Worm (Caenorhabditis elegans) whole organism, L4 larva: ENCODE data around the gene ZK1290.7.

Experiments
- F49E8.2 ChIP-seq: sonication (generic microtip); optimal IDR thresholded peaks from 2 replicates; lab custom pipeline; 2016; ENCODE audit warnings: missing compliant biosample characterization, mild to moderate bottlenecking, missing genetic modification characterization, borderline replicate concordance
- T20F7.1 ChIP-seq: fragments of 200-800 bp; sonication (Bioruptor generic); optimal IDR thresholded peaks from 2 replicates; lab custom pipeline; 2018; ENCODE audit warnings: mild to moderate bottlenecking, missing genetic modification characterization, missing compliant biosample characterization
- Y5F2A.4 ChIP-seq: fragments of 200-800 bp; sonication (Bioruptor generic); optimal IDR thresholded peaks from 2 replicates; lab custom pipeline; 2018; ENCODE audit warnings: mild to moderate bottlenecking, missing genetic modification characterization, missing compliant biosample characterization
- aly-2 ChIP-seq: sonication (generic microtip); optimal IDR thresholded peaks from 2 replicates; lab custom pipeline; 2018; ENCODE audit warnings: missing biosample characterization, missing genetic modification characterization
- ceh-32 ChIP-seq: sonication (generic microtip); optimal IDR thresholded peaks from 2 replicates; lab custom pipeline; 2016; ENCODE audit warnings: mild to moderate bottlenecking, missing genetic modification characterization, missing compliant biosample characterization; ENCODE audit not compliant: poor library complexity
- ceh-82 ChIP-seq: sonication (generic microtip); optimal IDR thresholded peaks from 2 replicates; lab custom pipeline; 2017; ENCODE audit warnings: missing biosample characterization, missing genetic modification characterization
- ces-1 ChIP-seq: fragments of 150-350 bp; sonication (generic microtip); optimal IDR thresholded peaks from 4 replicates; lab custom pipeline; 2014; ENCODE audit warnings: missing biosample characterization, missing genetic modification reagents, missing genetic modification characterization
- cey-2 ChIP-seq: sonication (generic microtip); optimal IDR thresholded peaks from 3 replicates; lab custom pipeline; 2017; ENCODE audit warnings: missing genetic modification characterization, mild to moderate bottlenecking, missing compliant biosample characterization, antibody characterized with exemption, borderline replicate concordance; ENCODE audit not compliant: insufficient read depth
- daf-16 ChIP-seq, 3 experiments: sonication (generic microtip); optimal IDR thresholded peaks; 2 replicates each; lab custom pipeline; 2016 to 2017; ENCODE audit warnings: missing genetic modification characterization in 3 of 3, missing genetic modification reagents in 3 of 3, mild to moderate bottlenecking in 2 of 3, missing compliant biosample characterization in 2 of 3, missing biosample characterization in 1 of 3, moderate library complexity in 1 of 3
- dpl-1 ChIP-seq: fragments of 150-350 bp; optimal IDR thresholded peaks from 2 replicates; lab custom pipeline; 2014; ENCODE audit warnings: missing biosample characterization, missing genetic modification reagents, missing genetic modification characterization
- dve-1 ChIP-seq: sonication (generic microtip); optimal IDR thresholded peaks from 2 replicates; lab custom pipeline; 2017; ENCODE audit warnings: antibody characterized with exemption, mild to moderate bottlenecking, missing genetic modification characterization, missing compliant biosample characterization; ENCODE audit not compliant: insufficient read depth
- hif-1 ChIP-seq, 2 experiments: sonication (generic microtip); optimal IDR thresholded peaks; 2 replicates each; lab custom pipeline; 2016 to 2017; ENCODE audit warnings: missing compliant biosample characterization in 2 of 2, missing genetic modification characterization in 2 of 2, missing genetic modification reagents in 2 of 2, missing genotype in 2 of 2, mild to moderate bottlenecking in 1 of 2
- hlh-11 ChIP-seq: fragments of 200-800 bp; sonication (Bioruptor generic); optimal IDR thresholded peaks from 2 replicates; lab custom pipeline; 2018; ENCODE audit warnings: mild to moderate bottlenecking, missing genetic modification characterization, missing compliant biosample characterization
- lin-38 ChIP-seq: fragments of 200-800 bp; sonication (Bioruptor generic); IDR thresholded peaks from 2 replicates; pipeline ENCODE4 v1.3.6; 2022; ENCODE audit warnings: missing genetic modification reagents, missing genetic modification characterization, missing compliant biosample characterization
- lsy-2 ChIP-seq, 2 experiments: fragments of 150-350 bp in 1 of 2; sonication (generic microtip) in 1 of 2; optimal IDR thresholded peaks; 2 replicates each; lab custom pipeline; 2014 to 2017; ENCODE audit warnings: missing biosample characterization in 2 of 2, missing genetic modification characterization in 2 of 2
- mdl-1 ChIP-seq, 2 experiments: fragments of 150-350 bp in 1 of 2; sonication (generic microtip) in 1 of 2; optimal IDR thresholded peaks; 2 replicates each; lab custom pipeline; 2014 to 2017; ENCODE audit warnings: missing biosample characterization in 2 of 2, missing genetic modification characterization in 2 of 2
- mep-1 ChIP-seq: fragments of 150-350 bp; sonication (generic microtip); optimal IDR thresholded peaks from 3 replicates; lab custom pipeline; 2014; ENCODE audit warnings: missing biosample characterization, missing genetic modification characterization
- mes-2 ChIP-seq: sonication (generic microtip); optimal IDR thresholded peaks from 2 replicates; lab custom pipeline; 2016; ENCODE audit warnings: missing genotype, mild to moderate bottlenecking, missing genetic modification characterization, missing compliant biosample characterization; ENCODE audit not compliant: poor library complexity, severe bottlenecking
- mxl-2 ChIP-seq: fragments of 200-800 bp; sonication (Bioruptor generic); conservative IDR thresholded peaks from 2 replicates; pipeline ENCODE4 v1.3.6; 2022; ENCODE audit warnings: missing genetic modification reagents, missing genetic modification characterization, missing compliant biosample characterization
- nhr-111 ChIP-seq: fragments of 200-800 bp; sonication (Bioruptor generic); optimal IDR thresholded peaks from 2 replicates; lab custom pipeline; 2018; ENCODE audit warnings: mild to moderate bottlenecking, missing genetic modification characterization, missing compliant biosample characterization
- nhr-237 ChIP-seq: sonication (generic microtip); optimal IDR thresholded peaks from 2 replicates; lab custom pipeline; 2017; ENCODE audit warnings: missing biosample characterization, missing genetic modification characterization
- nhr-28 ChIP-seq: fragments of 150-350 bp; optimal IDR thresholded peaks from 2 replicates; lab custom pipeline; 2014; ENCODE audit warnings: missing biosample characterization, missing genetic modification characterization
- nhr-77 ChIP-seq: fragments of 150-350 bp; optimal IDR thresholded peaks from 2 replicates; lab custom pipeline; 2014; ENCODE audit warnings: missing biosample characterization, missing genetic modification characterization
- pqm-1 ChIP-seq: sonication (generic microtip); optimal IDR thresholded peaks from 2 replicates; lab custom pipeline; 2017; ENCODE audit warnings: missing biosample characterization, missing genetic modification characterization
- rbr-2 ChIP-seq: sonication (generic microtip); optimal IDR thresholded peaks from 2 replicates; lab custom pipeline; 2016; ENCODE audit warnings: missing genotype, missing genetic modification characterization, missing compliant biosample characterization
- set-16 ChIP-seq: fragments of 200-800 bp; sonication (Bioruptor generic); IDR thresholded peaks from 2 replicates; pipeline ENCODE4 v1.3.6; 2022; ENCODE audit warnings: missing genetic modification reagents, missing genetic modification characterization, missing compliant biosample characterization
- snpc-1.2 ChIP-seq: fragments of 200-800 bp; sonication (Bioruptor generic); IDR thresholded peaks from 2 replicates; pipeline ENCODE4 v1.3.6; 2022; ENCODE audit warnings: missing genetic modification reagents, missing genetic modification characterization, missing compliant biosample characterization
- tag-97 ChIP-seq: fragments of 200-800 bp; sonication (Bioruptor generic); IDR thresholded peaks from 2 replicates; pipeline ENCODE4 v1.3.6; 2022; ENCODE audit warnings: missing genetic modification characterization, missing compliant biosample characterization
- unc-130 ChIP-seq: sonication (generic microtip); optimal IDR thresholded peaks from 2 replicates; lab custom pipeline; 2016; ENCODE audit warnings: missing genetic modification reagents, missing genetic modification characterization, missing compliant biosample characterization
- unc-62 ChIP-seq, 3 experiments: fragments of 150-350 bp in 1 of 3; sonication (generic microtip); optimal IDR thresholded peaks in 2 of 3; peaks in 1 of 3; 1 replicate in 1 of 3; 2 replicates in 2 of 3; lab custom pipeline; 2014 to 2017; ENCODE audit warnings: missing biosample characterization in 3 of 3, missing genetic modification characterization in 3 of 3, missing genetic modification reagents in 3 of 3, missing genotype in 1 of 3
- zip-11 ChIP-seq: fragments of 200-800 bp; sonication (Bioruptor generic); IDR thresholded peaks from 2 replicates; pipeline ENCODE4 v1.3.6; 2022; ENCODE audit warnings: missing genetic modification characterization, missing compliant biosample characterization

ZK1290.7 gene

DNA sequence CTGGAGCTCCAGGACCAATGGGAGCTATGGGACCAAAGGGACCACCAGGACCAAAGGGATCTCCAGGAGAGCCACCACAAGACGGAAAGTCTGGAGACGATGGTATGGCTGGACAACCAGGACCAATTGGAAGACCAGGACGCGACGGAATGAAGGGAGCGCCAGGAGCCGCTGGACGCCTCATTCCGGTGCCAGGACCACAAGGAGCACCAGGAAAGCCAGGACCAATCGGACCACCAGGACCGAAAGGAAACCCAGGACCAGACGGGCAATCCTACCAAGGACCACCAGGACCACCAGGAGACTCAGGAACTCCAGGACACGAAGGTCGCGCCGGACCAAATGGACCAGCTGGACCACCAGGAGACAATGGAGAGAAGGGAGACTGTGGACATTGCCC lies 19.4 kb upstream of the ZK1290.7 start:
- no peak for TF ChIP-seq Y5F2A.4 (GFP tag; lab: Kevin White, UChicago)
- peak; percentile 88 for TF ChIP-seq set-16

DNA sequence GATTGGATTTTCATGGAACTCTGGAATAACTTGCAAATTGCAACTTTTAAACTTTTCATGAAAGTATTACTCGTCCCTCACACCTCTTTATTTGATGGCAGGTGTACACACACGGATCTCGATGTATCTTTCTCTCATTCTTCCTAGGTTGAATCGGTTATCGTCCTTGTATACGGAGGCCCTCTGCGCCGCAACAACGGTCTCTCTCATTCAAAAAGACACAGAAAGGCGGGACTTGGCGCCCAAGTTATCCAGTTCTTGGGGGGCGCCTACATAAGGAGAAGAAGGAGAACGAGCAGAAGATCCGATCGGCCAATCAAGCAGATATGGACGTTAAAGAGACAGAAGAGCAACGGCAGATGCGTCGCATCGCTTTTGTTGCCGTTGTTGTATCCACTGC lies 18.4 kb upstream of the ZK1290.7 start, which contains the start of gene rol-8:
TSS of gene rol-8 (plus strand) at position 301 of the 400 bp plus-strand sequence.
- TF ChIP-seq snpc-1.2 (GFP tag; lab: Robert Waterston, UW) (no peak), unc-62 (GFP tag; optimal IDR thresholded peaks at IDR 0.05 in 1 of 2; lab: Kevin White, UChicago) (peak in 1 of 2 experiments; percentile 60), unc-62 (tag; optimal IDR thresholded peaks at IDR 0.05; lab: Kevin White, UChicago) (no peak)

DNA sequence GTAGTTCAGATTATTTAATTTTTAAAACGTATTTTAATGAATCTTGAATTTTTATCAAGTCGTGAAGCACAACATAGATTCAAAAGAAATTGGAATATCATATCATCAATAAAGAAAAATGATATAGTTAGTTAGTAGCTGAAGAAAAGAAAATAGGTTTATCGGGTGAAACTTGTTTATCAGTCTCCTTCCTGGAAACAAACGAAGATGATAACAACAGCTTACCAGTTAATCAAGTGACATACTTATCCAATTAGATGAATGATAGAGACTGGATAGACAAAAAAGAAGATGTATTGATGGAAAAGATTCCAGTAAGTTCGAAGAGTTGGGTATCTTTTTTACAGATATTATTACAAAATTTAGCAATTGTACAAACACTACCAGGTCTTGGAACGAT lies 17.6 kb upstream of the ZK1290.7 start:
- TF ChIP-seq mep-1 = no peak
- no peak for TF ChIP-seq tag-97
- TF ChIP-seq dve-1 (tag; lab: Kevin White, UChicago) = no peak
- TF ChIP-seq nhr-111 (GFP tag; lab: Kevin White, UChicago) = no peak
- TF ChIP-seq snpc-1.2 (GFP tag; lab: Robert Waterston, UW) = no peak
- no peak for TF ChIP-seq F49E8.2
- no peak for TF ChIP-seq nhr-237 (tag; lab: Kevin White, UChicago)
- TF ChIP-seq cey-2 (tag; lab: Kevin White, UChicago) = no peak

DNA sequence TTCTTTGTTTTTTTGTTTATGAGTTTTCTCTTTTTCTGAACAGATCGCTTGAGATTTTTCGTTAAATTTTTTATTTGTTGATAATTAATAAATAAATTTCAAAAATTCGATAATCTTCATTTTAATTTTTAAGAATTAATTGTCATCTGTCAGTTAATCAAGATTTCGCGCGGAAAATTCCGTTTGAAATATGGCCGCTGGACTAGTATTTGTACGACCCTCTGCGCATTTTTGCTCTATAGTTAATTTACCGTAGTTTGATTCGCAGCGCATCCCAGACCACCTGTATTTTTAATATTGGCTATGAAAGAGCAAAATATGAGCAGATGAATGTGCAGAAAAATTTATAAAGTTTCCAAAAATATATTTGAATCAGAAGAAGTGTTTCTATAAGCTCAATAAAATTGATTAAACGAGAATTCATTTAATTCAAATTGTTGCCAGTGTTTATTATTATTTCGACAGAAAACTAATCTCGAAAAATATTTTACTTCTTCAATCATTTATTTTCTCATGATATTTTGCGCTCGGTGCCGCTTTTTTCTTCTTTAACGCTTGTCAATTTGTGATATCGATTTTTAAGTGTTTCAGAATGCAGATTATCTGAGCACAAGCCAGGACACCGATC lies 12.4 kb upstream of the ZK1290.7 start, which contains the start of gene nfi-1:
TSS of gene nfi-1 (plus strand) at position 578 of the 628 bp plus-strand sequence.
- peak in 1 of 2 experiments; percentile 95 for TF ChIP-seq lsy-2 (tag; optimal IDR thresholded peaks at IDR 0.05; lab: Kevin White, UChicago)
- peak; percentile 19 for TF ChIP-seq nhr-77
- TF ChIP-seq mes-2 (tag; lab: Kevin White, UChicago) = peak; percentile 93
- peak; percentile 66 for TF ChIP-seq lin-38
- TF ChIP-seq rbr-2 = peak; percentile 8
- peak; percentile 42 for TF ChIP-seq T20F7.1 (GFP tag; lab: Kevin White, UChicago)
- no peak for TF ChIP-seq ceh-32 (tag; lab: Kevin White, UChicago)
- no peak for TF ChIP-seq ces-1
- TF ChIP-seq mep-1 = peak; percentile 43
- TF ChIP-seq nhr-28 (tag; lab: Kevin White, UChicago) = peak; percentile 41
- no peak for TF ChIP-seq ceh-82 (tag; lab: Kevin White, UChicago)
- peak in 1 of 2 experiments; percentile 66 for TF ChIP-seq hif-1 (tag; optimal IDR thresholded peaks at IDR 0.05; lab: Kevin White, UChicago)
- TF ChIP-seq unc-130 (GFP tag; lab: Kevin White, UChicago) = peak; percentile 65
- TF ChIP-seq dpl-1 (GFP tag; lab: Kevin White, UChicago) = peak; percentile 78
- no peak for TF ChIP-seq zip-11 (GFP tag; lab: Robert Waterston, UW)
- peak; percentile 32 for TF ChIP-seq dve-1 (tag; lab: Kevin White, UChicago)
- TF ChIP-seq hlh-11 (tag; lab: Kevin White, UChicago) = peak; percentile 36

DNA sequence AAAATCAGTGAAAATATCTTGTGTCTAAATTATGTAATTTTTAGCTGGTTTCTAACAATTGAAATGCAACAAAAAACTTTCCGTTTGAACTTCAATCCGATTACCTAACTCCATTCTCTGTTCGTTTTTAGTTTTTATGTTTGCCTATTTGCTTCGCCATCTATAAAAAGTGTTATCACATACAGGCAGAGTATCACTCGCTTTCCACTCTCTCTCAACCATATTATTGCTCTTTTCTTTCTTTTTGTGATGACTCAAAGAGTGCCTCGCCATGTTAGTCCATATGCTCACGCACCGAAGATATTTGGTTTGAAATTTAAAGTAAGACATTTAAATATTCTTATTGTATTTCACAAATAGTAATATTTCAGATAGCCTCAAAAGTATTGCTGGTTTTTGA lies 9.6 kb upstream of the ZK1290.7 start, which contains the start of gene ZK1290.13:
TSS of gene ZK1290.13 (plus strand) at position 73 of the 400 bp plus-strand sequence.
- TF ChIP-seq aly-2 (tag; lab: Kevin White, UChicago) (no peak), dve-1 (tag; lab: Kevin White, UChicago) (peak; percentile 30), daf-16 (GFP tag; optimal IDR thresholded peaks at IDR 0.05; lab: Kevin White, UChicago) (no peak), daf-16 (tag; optimal IDR thresholded peaks at IDR 0.05; lab: Kevin White, UChicago) (peak; percentile 5), hlh-11 (tag; lab: Kevin White, UChicago) (peak; percentile 6), mdl-1 (tag; optimal IDR thresholded peaks at IDR 0.05; lab: Kevin White, UChicago) (no peak), mxl-2 (no peak), pqm-1 (tag; lab: Kevin White, UChicago) (peak; percentile 58)
- TF ChIP-seq, all 104 proteins: peak for 4
